Fruit fly (Drosophila melanogaster): Measurements from ENCODE around the gene Gbeta5.

The Gbeta5 gene

DNA sequence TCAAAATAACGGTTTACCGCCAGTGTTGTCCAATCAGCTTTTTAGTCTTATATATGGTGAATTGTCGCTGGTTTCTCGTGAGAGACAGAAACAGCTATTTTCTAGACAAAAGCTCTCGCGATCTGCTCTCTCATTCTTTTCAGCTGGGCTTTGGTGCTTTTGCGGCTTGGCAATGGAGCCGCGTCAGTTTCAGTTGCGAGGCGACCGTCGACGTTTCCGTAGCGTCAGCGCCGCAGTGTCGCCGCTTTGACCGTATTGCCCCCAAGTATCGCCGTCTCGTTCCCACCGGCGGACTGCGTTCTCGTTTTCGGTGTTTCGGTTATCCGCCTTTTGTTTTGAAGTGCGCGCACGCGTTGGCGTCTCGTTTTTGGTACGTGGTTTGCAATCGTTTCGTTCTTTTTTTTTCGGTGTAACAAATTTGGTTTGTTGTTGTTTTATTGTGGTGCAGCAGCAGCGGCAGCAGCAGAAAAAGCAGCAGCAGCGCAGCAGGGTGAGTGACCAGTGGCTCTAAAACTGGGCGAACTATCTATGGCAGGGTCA, 41.0 kb upstream of the Gbeta5 start (continued):
- no peak for TF ChIP-seq GATAe (GFP tag; conservative IDR thresholded peaks at IDR 0.05)
- no peak for TF ChIP-seq ac (GFP tag; optimal IDR thresholded peaks at IDR 0.05)
- no peak for TF ChIP-seq run (tag; optimal IDR thresholded peaks at IDR 0.05)
- TF ChIP-seq CG4282 (GFP tag; optimal IDR thresholded peaks at IDR 0.05) = no peak
- TF ChIP-seq pum (GFP tag; optimal IDR thresholded peaks at IDR 0.05) = no peak
- TF ChIP-seq CG10462 (GFP tag; optimal IDR thresholded peaks at IDR 0.05) = no peak
- no peak for TF ChIP-seq gsb-n (tag; optimal IDR thresholded peaks at IDR 0.05)
- TF ChIP-seq CG6765 (GFP tag; optimal IDR thresholded peaks at IDR 0.05) = no peak
- TF ChIP-seq nau (GFP tag; optimal IDR thresholded peaks at IDR 0.05) = no peak
- TF ChIP-seq CG6791 (GFP tag; IDR thresholded peaks at IDR 0.05; ENCODE audit: partially characterized antibody) = peak; percentile 41; the same call in 1 of the 3 replicates
- no peak for TF ChIP-seq CG33557 (GFP tag; optimal IDR thresholded peaks at IDR 0.05)
- TF ChIP-seq cg (GFP tag; optimal IDR thresholded peaks at IDR 0.05) = no peak
- TF ChIP-seq CG4730 (GFP tag; IDR thresholded peaks at IDR 0.05) = no peak
- TF ChIP-seq eyg (GFP tag; optimal IDR thresholded peaks at IDR 0.05) = peak; percentile 8
- no peak for TF ChIP-seq Hsf (GFP tag; optimal IDR thresholded peaks at IDR 0.05)
- TF ChIP-seq Bdp1 (GFP tag; optimal IDR thresholded peaks at IDR 0.05) = no peak
- TF ChIP-seq esg (GFP tag; conservative IDR thresholded peaks at IDR 0.05) = no peak
- 0 out of 2 replicates have a peak, but pooled peaks have one; percentile 7 for TF ChIP-seq CG8765 (GFP tag; IDR thresholded peaks at IDR 0.05)
- TF ChIP-seq CG17186 (GFP tag; optimal IDR thresholded peaks at IDR 0.05) = no peak
- peak; percentile 4 for TF ChIP-seq Xbp1 (GFP tag; optimal IDR thresholded peaks at IDR 0.05)
- TF ChIP-seq yki (optimal IDR thresholded peaks at IDR 0.05) = no peak
- no peak for TF ChIP-seq ara (GFP tag; IDR thresholded peaks at IDR 0.05)
- no peak for TF ChIP-seq usp (GFP tag; optimal IDR thresholded peaks at IDR 0.05)
- TF ChIP-seq phol (tag; optimal IDR thresholded peaks at IDR 0.05) = no peak
- TF ChIP-seq dysf (GFP tag; IDR thresholded peaks at IDR 0.05) = no peak
- TF ChIP-seq Aef1 (GFP tag; IDR thresholded peaks at IDR 0.05) = peak; percentile 43; the same call in 2 of the 3 replicates
- no peak for TF ChIP-seq sc (optimal IDR thresholded peaks at IDR 0.05)
- no peak for TF ChIP-seq sc (GFP tag; optimal IDR thresholded peaks at IDR 0.05)
- TF ChIP-seq amos (GFP tag; IDR thresholded peaks at IDR 0.05; ENCODE audit: partially characterized antibody) = peak; percentile 39; the same call in 1 of the 2 replicates
- TF ChIP-seq Hr39 (optimal IDR thresholded peaks at IDR 0.05) = no peak
- 0 out of 2 replicates have a peak, but pooled peaks have one; percentile 30 for TF ChIP-seq cas (GFP tag; IDR thresholded peaks at IDR 0.05)
- TF ChIP-seq CG1792 (GFP tag; optimal IDR thresholded peaks at IDR 0.05) = no peak
- no peak for TF ChIP-seq crc (GFP tag; optimal IDR thresholded peaks at IDR 0.05)
- TF ChIP-seq jigr1 (GFP tag; IDR thresholded peaks at IDR 0.05) = no peak
- no peak for TF ChIP-seq tx (GFP tag; optimal IDR thresholded peaks at IDR 0.05)
- no peak for TF ChIP-seq MTF-1 (GFP tag; optimal IDR thresholded peaks at IDR 0.05; ENCODE audit: borderline replicate concordance)
- TF ChIP-seq CG11456 (GFP tag; IDR thresholded peaks at IDR 0.05) = peak; percentile 70; the same call in 2 of the 3 replicates
- TF ChIP-seq sima (GFP tag; optimal IDR thresholded peaks at IDR 0.05) = no peak
- no peak for TF ChIP-seq ham (GFP tag; IDR thresholded peaks at IDR 0.05)
- TF ChIP-seq CG4404 (GFP tag; IDR thresholded peaks at IDR 0.05) = no peak
- TF ChIP-seq CG14050 (GFP tag; IDR thresholded peaks at IDR 0.05) = no peak
- TF ChIP-seq crol (GFP tag; IDR thresholded peaks at IDR 0.05) = no peak
- TF ChIP-seq CG10543 (GFP tag; optimal IDR thresholded peaks at IDR 0.05) = peak; percentile 59
- no peak for TF ChIP-seq CG1024 (GFP tag; IDR thresholded peaks at IDR 0.05)
- no peak for TF ChIP-seq CG12299 (tag; optimal IDR thresholded peaks at IDR 0.05)
- no peak for TF ChIP-seq Sin3A (optimal IDR thresholded peaks at IDR 0.05)
- no peak for TF ChIP-seq Chrac-16 (GFP tag; optimal IDR thresholded peaks at IDR 0.05)
- TF ChIP-seq NFAT (GFP tag; IDR thresholded peaks at IDR 0.05) = peak; percentile 33; the same call in 1 of the 2 replicates
- TF ChIP-seq vfl (GFP tag; optimal IDR thresholded peaks at IDR 0.05) = no peak
- TF ChIP-seq CG6254 (GFP tag; optimal IDR thresholded peaks at IDR 0.05) = no peak
- TF ChIP-seq Deaf1 (tag; optimal IDR thresholded peaks at IDR 0.05) = peak; percentile 54
- TF ChIP-seq CG34376 (GFP tag; optimal IDR thresholded peaks at IDR 0.05) = peak; percentile 26

All from whole organism, embryonic.